Worm (Caenorhabditis elegans) whole organism, L4 larva: ENCODE measurements around the gene T14B4.8.

Experiments used
- D1046.2 ChIP-seq: fragments of 200-800 bp; sonication (Bioruptor generic); IDR thresholded peaks from 2 replicates; pipeline ENCODE4 v1.3.6; 2022; ENCODE audit warnings: missing genetic modification characterization, missing compliant biosample characterization
- F37D6.2 ChIP-seq: sonication (generic microtip); optimal IDR thresholded peaks from 2 replicates; lab custom pipeline; 2016; ENCODE audit warnings: mild to moderate bottlenecking, missing genetic modification characterization, missing compliant biosample characterization
- dmd-6 ChIP-seq: fragments of 200-800 bp; sonication (Bioruptor generic); IDR thresholded peaks from 2 replicates; pipeline ENCODE4 v1.3.6; 2022; ENCODE audit warnings: missing genetic modification reagents, missing genetic modification characterization, missing compliant biosample characterization
- dpl-1 ChIP-seq: fragments of 150-350 bp; optimal IDR thresholded peaks from 2 replicates; lab custom pipeline; 2014; ENCODE audit warnings: missing biosample characterization, missing genetic modification reagents, missing genetic modification characterization
- jun-1 ChIP-seq: fragments of 150-350 bp; optimal IDR thresholded peaks from 2 replicates; lab custom pipeline; 2014; ENCODE audit warnings: missing biosample characterization, missing genetic modification reagents, missing genetic modification characterization
- lin-13 ChIP-seq: fragments of 150-350 bp; optimal IDR thresholded peaks from 2 replicates; lab custom pipeline; 2014; ENCODE audit warnings: missing biosample characterization, missing genetic modification reagents, missing genetic modification characterization
- madf-5 ChIP-seq, 2 experiments: fragments of 200-800 bp; sonication (Bioruptor generic); IDR thresholded peaks; 2 replicates each; pipeline ENCODE4 v1.3.6; 2022; ENCODE audit warnings: missing compliant biosample characterization in 2 of 2, missing genetic modification characterization in 2 of 2
- nhr-10 ChIP-seq: fragments of 150-350 bp; optimal IDR thresholded peaks from 2 replicates; lab custom pipeline; 2014; ENCODE audit warnings: missing biosample characterization, missing genetic modification characterization
- pqm-1 ChIP-seq: sonication (generic microtip); optimal IDR thresholded peaks from 2 replicates; lab custom pipeline; 2017; ENCODE audit warnings: missing biosample characterization, missing genetic modification characterization
- skn-1 ChIP-seq: fragments of 150-350 bp; optimal IDR thresholded peaks from 2 replicates; lab custom pipeline; 2014; ENCODE audit warnings: missing biosample characterization, missing genetic modification characterization
- unc-130 ChIP-seq: sonication (generic microtip); optimal IDR thresholded peaks from 2 replicates; lab custom pipeline; 2016; ENCODE audit warnings: missing genetic modification reagents, missing genetic modification characterization, missing compliant biosample characterization
- unc-62 ChIP-seq, 3 experiments: fragments of 150-350 bp in 1 of 3; sonication (generic microtip); optimal IDR thresholded peaks in 2 of 3; peaks in 1 of 3; 1 replicate in 1 of 3; 2 replicates in 2 of 3; lab custom pipeline; 2014 to 2017; ENCODE audit warnings: missing biosample characterization in 3 of 3, missing genetic modification characterization in 3 of 3, missing genetic modification reagents in 3 of 3, missing genotype in 1 of 3
- zip-11 ChIP-seq: fragments of 200-800 bp; sonication (Bioruptor generic); IDR thresholded peaks from 2 replicates; pipeline ENCODE4 v1.3.6; 2022; ENCODE audit warnings: missing genetic modification characterization, missing compliant biosample characterization
- ztf-11 ChIP-seq: fragments of 150-350 bp; optimal IDR thresholded peaks from 2 replicates; lab custom pipeline; 2014; ENCODE audit warnings: missing biosample characterization, missing genetic modification characterization

DNA sequence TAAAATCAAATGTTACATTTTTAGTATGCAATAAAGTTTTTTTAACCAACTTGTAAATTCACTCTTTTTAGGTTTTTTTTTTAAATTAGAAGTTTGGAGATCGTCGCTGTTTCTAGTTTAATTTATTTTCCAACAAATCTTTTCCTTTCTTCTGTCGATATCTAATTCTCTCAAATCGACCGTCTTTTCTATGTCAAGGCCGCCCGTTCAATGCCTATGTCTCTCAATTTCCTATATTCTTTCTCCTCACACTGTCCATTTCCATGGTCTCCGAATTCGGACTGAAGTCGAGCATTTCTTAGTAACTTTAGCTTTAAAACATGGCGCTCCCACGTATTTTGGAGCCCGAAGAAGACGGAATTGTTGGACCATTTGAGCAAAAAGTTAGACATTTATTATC lies 12.6 kb downstream of the T14B4.8 start, which contains the start of the genes T14B4.5 and T14B4.20:
- TF ChIP-seq jun-1 (tag; lab: Kevin White, UChicago), result no peak
- no peak for TF ChIP-seq dpl-1 (GFP tag; lab: Kevin White, UChicago)
- TF ChIP-seq dmd-6 (GFP tag; lab: Robert Waterston, UW), result no peak
- TF ChIP-seq zip-11 (GFP tag; lab: Robert Waterston, UW), result no peak
- TF ChIP-seq unc-62 (GFP tag; optimal IDR thresholded peaks at IDR 0.05 in 1 of 2; lab: Kevin White, UChicago), result no peak
- TF ChIP-seq unc-62 (tag; optimal IDR thresholded peaks at IDR 0.05; lab: Kevin White, UChicago), result no peak
- no peak for TF ChIP-seq ztf-11 (tag; lab: Kevin White, UChicago)
- TF ChIP-seq D1046.2 (GFP tag; lab: Robert Waterston, UW), result no peak
- TF ChIP-seq unc-130 (GFP tag; lab: Kevin White, UChicago), result no peak
- TF ChIP-seq F37D6.2 (tag; lab: Kevin White, UChicago), result no peak
- no peak for TF ChIP-seq lin-13 (GFP tag; lab: Kevin White, UChicago)
- TF ChIP-seq madf-5 (GFP tag; IDR thresholded peaks at IDR 0.05; lab: Robert Waterston, UW), result no peak
- no peak for TF ChIP-seq skn-1
- no peak for TF ChIP-seq nhr-10 (tag; lab: Kevin White, UChicago)
- no peak for TF ChIP-seq pqm-1
